Worm (Caenorhabditis elegans): ENCODE measurements around the gene sad-1.
A peak's percentile ranks its signal among the peaks of the same experiment; 100 is the strongest.

Gene sad-1

DNA sequence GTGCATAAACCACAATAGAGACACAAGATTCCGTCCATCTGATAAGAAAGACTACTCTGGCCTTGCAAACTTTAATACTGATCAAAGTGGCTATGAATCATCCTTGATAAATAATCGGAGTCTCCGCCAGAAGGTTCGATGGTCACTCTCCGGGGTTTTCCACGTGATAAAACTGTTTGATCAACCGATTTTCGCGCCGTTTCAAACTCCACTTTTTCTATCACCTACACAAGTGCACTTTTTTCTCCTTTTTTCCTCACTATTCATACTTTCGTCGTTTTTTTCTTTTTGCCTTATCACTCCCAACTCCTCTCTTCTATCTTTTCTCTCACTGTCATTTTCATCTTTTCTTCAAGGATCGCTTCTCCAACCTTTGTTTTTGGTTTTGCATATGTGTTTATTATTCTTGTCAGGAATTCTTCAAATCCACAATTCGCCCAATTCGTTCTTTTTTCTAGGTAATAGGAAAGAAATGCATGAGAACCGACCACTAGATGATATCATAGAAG lies 28.2 kb upstream of the sad-1 start, which contains the start of gene F18H3.4 (continued):
- TF ChIP-seq pha-4 (GFP tag; IDR thresholded peaks at IDR 0.05) (0 out of 2 replicates have a peak, but pooled peaks have one; percentile 20), pha-4 (tag; optimal IDR thresholded peaks at IDR 0.05) (peak; percentile 30), dmd-9 (GFP tag; IDR thresholded peaks at IDR 0.05) (no peak), Y48G9A.11 (GFP tag; IDR thresholded peaks at IDR 0.05) (no peak), zfp-3 (GFP tag; conservative IDR thresholded peaks at IDR 0.05) (no peak), lim-7 (GFP tag; IDR thresholded peaks at IDR 0.05) (no peak), hlh-30 (tag; optimal IDR thresholded peaks at IDR 0.05; ENCODE audit: insufficient read depth) (peak; percentile 75), aly-2 (tag; optimal IDR thresholded peaks at IDR 0.05) (no peak), R02D3.7 (tag; optimal IDR thresholded peaks at IDR 0.05) (no peak), php-3 (GFP tag; IDR thresholded peaks at IDR 0.05) (peak; percentile 95), F26F4.8 (GFP tag; conservative IDR thresholded peaks at IDR 0.05) (no peak), zfp-2 (tag; optimal IDR thresholded peaks at IDR 0.05) (no peak), skn-1 (tag; optimal IDR thresholded peaks at IDR 0.05) (no peak), mes-2 (tag; optimal IDR thresholded peaks at IDR 0.05; ENCODE audit: poor library complexity, severe bottlenecking) (peak; percentile 43), unc-62 (GFP tag; optimal IDR thresholded peaks at IDR 0.05 in 1 of 2) (peak in 1 of 2 experiments; percentile 72), unc-62 (tag; optimal IDR thresholded peaks at IDR 0.05) (no peak), unc-130 (GFP tag; optimal IDR thresholded peaks at IDR 0.05) (no peak), nhr-28 (tag; optimal IDR thresholded peaks at IDR 0.05) (peak; percentile 91), lin-15B (tag; optimal IDR thresholded peaks at IDR 0.05) (no peak), ZK546.5 (tag; optimal IDR thresholded peaks at IDR 0.05) (no peak), T26A8.4 (GFP tag; IDR thresholded peaks at IDR 0.05) (peak; percentile 46; the same call in 1 of the 2 replicates), nhr-42 (GFP tag; IDR thresholded peaks at IDR 0.05) (peak; percentile 25; the same call in 1 of the 2 replicates), F44E2.7 (GFP tag; IDR thresholded peaks at IDR 0.05) (no peak), vab-7 (GFP tag; IDR thresholded peaks at IDR 0.05) (no peak), madf-5 (GFP tag; IDR thresholded peaks at IDR 0.05) (no peak), arid-1 (GFP tag; conservative IDR thresholded peaks at IDR 0.05) (no peak), lin-13 (GFP tag; optimal IDR thresholded peaks at IDR 0.05) (no peak), aha-1 (tag) (no peak), lsy-2 (tag; optimal IDR thresholded peaks at IDR 0.05) (peak in 1 of 2 experiments; percentile 60), F49E8.2 (tag; optimal IDR thresholded peaks at IDR 0.05; ENCODE audit: borderline replicate concordance) (no peak), nhr-102 (tag; optimal IDR thresholded peaks at IDR 0.05) (peak; percentile 96), spr-1 (tag; optimal IDR thresholded peaks at IDR 0.05) (no peak), egl-43 (GFP tag; IDR thresholded peaks at IDR 0.05) (no peak), ces-1 (GFP tag; optimal IDR thresholded peaks at IDR 0.05) (no peak), ceh-28 (tag; optimal IDR thresholded peaks at IDR 0.05) (no peak), dve-1 (tag; optimal IDR thresholded peaks at IDR 0.05; ENCODE audit: insufficient read depth) (peak; percentile 91), ceh-62 (tag; optimal IDR thresholded peaks at IDR 0.05) (no peak), daf-16 (GFP tag; optimal IDR thresholded peaks at IDR 0.05) (peak in 1 of 2 experiments; percentile 69), daf-16 (tag; optimal IDR thresholded peaks at IDR 0.05) (peak; percentile 87), zip-2 (tag; optimal IDR thresholded peaks at IDR 0.05) (peak; percentile 31), lir-3 (tag; optimal IDR thresholded peaks at IDR 0.05) (no peak), madf-9 (GFP tag; conservative IDR thresholded peaks at IDR 0.05) (no peak), ama-1 (optimal IDR thresholded peaks at IDR 0.05) (no peak), ztf-7 (tag; optimal IDR thresholded peaks at IDR 0.05) (no peak), mdl-1 (tag; optimal IDR thresholded peaks at IDR 0.05) (peak; percentile 12 to 77), T20F7.1 (GFP tag; optimal IDR thresholded peaks at IDR 0.05) (peak; percentile 40), ztf-11 (tag; optimal IDR thresholded peaks at IDR 0.05) (no peak), daf-8 (GFP tag; IDR thresholded peaks at IDR 0.05) (no peak), nhr-10 (tag; optimal IDR thresholded peaks at IDR 0.05) (peak; percentile 65), ceh-44 (GFP tag; IDR thresholded peaks at IDR 0.05) (no peak), mdt-29 (GFP tag; IDR thresholded peaks at IDR 0.05) (no peak), ctbp-1 (GFP tag; IDR thresholded peaks at IDR 0.05) (no peak), snpc-4 (tag; optimal IDR thresholded peaks at IDR 0.05) (no peak)
